Worm (Caenorhabditis elegans): ENCODE results near the gene tif-1A.

- no peak for TF ChIP-seq nhr-11 (tag; optimal IDR thresholded peaks at IDR 0.05)
- TF ChIP-seq zip-5 (tag; optimal IDR thresholded peaks at IDR 0.05), result no peak
Observed at ce11 chrIII:3957850-3958249, 46.1 kb downstream of the tif-1A start.

Measured in whole organism, late embryonic.